Fruit fly (Drosophila melanogaster) whole organism, embryonic: Measurements from ENCODE around the gene CG15547.

Experiments used
- CG15479 ChIP-seq: fragments of 200-800 bp; sonication (Bioruptor generic); optimal IDR thresholded peaks from 3 replicates; lab custom pipeline; 2019; ENCODE audit warnings: missing biosample characterization, mild to moderate bottlenecking, missing genetic modification characterization, moderate library complexity
- CG1647 ChIP-seq: fragments of 200-800 bp; sonication (Bioruptor generic); optimal IDR thresholded peaks from 3 replicates; lab custom pipeline; 2016; ENCODE audit warnings: missing biosample characterization, missing genetic modification characterization
- Xrp1 ChIP-seq: fragments of 200-800 bp; sonication (Bioruptor generic); IDR thresholded peaks from 2 replicates; pipeline ENCODE4 v1.3.6; 2022; ENCODE audit warnings: missing biosample characterization, missing genetic modification characterization
- oc ChIP-seq: fragments of 200-800 bp; sonication (Bioruptor generic); optimal IDR thresholded peaks from 2 replicates; lab custom pipeline; 2018; ENCODE audit warnings: missing biosample characterization, mild to moderate bottlenecking, missing genetic modification characterization, moderate library complexity
- sisA ChIP-seq: fragments of 200-800 bp; sonication (Bioruptor generic); IDR thresholded peaks from 2 replicates; pipeline ENCODE4 v1.3.6; 2022; ENCODE audit warnings: missing biosample characterization, missing genetic modification characterization

DNA sequence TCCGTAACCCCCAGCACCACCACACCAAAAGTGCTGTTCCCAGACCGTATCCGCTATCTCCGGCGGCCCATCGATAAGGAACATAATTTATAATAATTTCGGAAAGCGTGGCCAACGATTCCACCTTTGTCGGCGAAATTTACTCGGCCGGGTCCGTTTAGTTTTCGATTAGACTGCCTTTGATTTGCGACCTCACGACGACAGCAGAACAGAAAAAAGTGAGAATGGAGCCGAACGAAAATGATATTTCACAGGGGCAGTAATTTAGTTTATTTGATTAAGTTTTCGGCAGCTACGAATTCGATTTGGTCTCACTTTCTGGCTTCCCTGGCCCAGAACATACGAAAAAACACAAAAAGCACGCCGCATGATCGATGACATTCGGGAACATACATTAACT, 40.3 kb upstream of the CG15547 start:
- no peak for TF ChIP-seq CG15479 (GFP tag; lab: Kevin White, UChicago)
- no peak for TF ChIP-seq oc (tag; lab: Kevin White, UChicago)
- TF ChIP-seq CG1647 (GFP tag; lab: Kevin White, UChicago): no peak
- TF ChIP-seq Xrp1 (GFP tag; lab: Robert Waterston, UW): no peak
- TF ChIP-seq sisA (GFP tag; lab: Robert Waterston, UW): no peak
